Worm (Caenorhabditis elegans) whole organism, midembryonic: ENCODE measurements around the gene rpl-37.
A peak's percentile ranks its signal among the peaks of the same experiment; 100 is the strongest.

Experiments
- T22C8.4 ChIP-seq: fragments of 200-800 bp; sonication (Bioruptor generic); IDR thresholded peaks from 2 replicates; pipeline ENCODE4 v1.3.6; 2022; ENCODE audit warnings: missing genetic modification characterization, missing compliant biosample characterization
- cog-1 ChIP-seq: sonication (generic microtip); optimal IDR thresholded peaks from 2 replicates; lab custom pipeline; 2016; ENCODE audit warnings: missing genetic modification characterization, missing compliant biosample characterization
- flt-1 ChIP-seq: fragments of 200-800 bp; sonication (Bioruptor generic); IDR thresholded peaks from 2 replicates; pipeline ENCODE4 v1.3.6; 2022; ENCODE audit warnings: missing genetic modification characterization, missing compliant biosample characterization
- klf-2 ChIP-seq: fragments of 200-800 bp; sonication (Bioruptor generic); conservative IDR thresholded peaks from 2 replicates; pipeline ENCODE4 v1.3.6; 2022; ENCODE audit warnings: missing genetic modification reagents, missing genetic modification characterization, missing compliant biosample characterization
- med-1 ChIP-seq: sonication (generic microtip); optimal IDR thresholded peaks from 2 replicates; lab custom pipeline; 2017; ENCODE audit warnings: missing genetic modification characterization, mild to moderate bottlenecking, missing compliant biosample characterization, antibody characterized with exemption, missing genetic modification reagents; ENCODE audit not compliant: insufficient read depth
- ref-1 ChIP-seq: fragments of 200-800 bp; sonication (Bioruptor generic); conservative IDR thresholded peaks from 2 replicates; pipeline ENCODE4 v1.3.6; 2022; ENCODE audit warnings: missing genetic modification reagents, missing genetic modification characterization, missing compliant biosample characterization
- tab-1 ChIP-seq: fragments of 200-800 bp; sonication (Bioruptor generic); IDR thresholded peaks from 2 replicates; pipeline ENCODE4 v1.3.6; 2022; ENCODE audit warnings: missing genetic modification characterization, missing compliant biosample characterization
- ztf-23 ChIP-seq: fragments of 200-800 bp; sonication (Bioruptor generic); IDR thresholded peaks from 2 replicates; pipeline ENCODE4 v1.3.6; 2022; ENCODE audit warnings: missing genetic modification reagents, missing genetic modification characterization, missing compliant biosample characterization
- ztf-29 ChIP-seq: fragments of 200-800 bp; sonication (Bioruptor generic); IDR thresholded peaks from 2 replicates; pipeline ENCODE4 v1.3.6; 2022; ENCODE audit warnings: missing genetic modification reagents, missing genetic modification characterization, missing compliant biosample characterization

Gene rpl-37

DNA sequence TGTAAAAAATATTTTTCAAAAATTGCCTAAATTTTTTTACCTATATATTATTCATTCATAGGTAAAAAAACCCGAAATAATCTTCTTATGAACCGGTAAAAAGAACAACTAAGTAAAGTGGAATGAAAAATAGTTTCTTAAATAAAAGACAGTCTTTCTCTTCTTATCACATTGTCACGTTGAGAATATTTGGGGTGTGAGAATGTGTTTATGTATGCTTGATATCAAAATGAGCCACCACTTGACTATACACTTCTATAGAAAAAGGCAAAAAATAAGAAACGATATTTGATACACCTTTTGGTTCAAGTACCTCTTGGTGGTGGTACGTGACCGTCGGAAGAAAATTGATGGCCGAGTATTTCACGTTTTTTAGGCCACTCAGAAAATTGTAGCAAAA is 8.9 kb upstream of the rpl-37 start, which contains the start of gene hmit-1.3:
Gene hmit-1.3, minus strand, starts transcription at position 103 of the 400 bp plus-strand sequence.
- no peak for TF ChIP-seq tab-1 (GFP tag; lab: Robert Waterston, UW)
- no peak for TF ChIP-seq cog-1 (tag; lab: Kevin White, UChicago)
- no peak for TF ChIP-seq ztf-23 (GFP tag; lab: Robert Waterston, UW)
- TF ChIP-seq ztf-29, result no peak
- no peak for TF ChIP-seq klf-2 (GFP tag; lab: Robert Waterston, UW)
- no peak for TF ChIP-seq med-1 (GFP tag; lab: Kevin White, UChicago)
- no peak for TF ChIP-seq ref-1 (GFP tag; lab: Robert Waterston, UW)
- TF ChIP-seq flt-1 (GFP tag; lab: Robert Waterston, UW), result no peak
- TF ChIP-seq T22C8.4 (GFP tag; lab: Robert Waterston, UW), result no peak

DNA sequence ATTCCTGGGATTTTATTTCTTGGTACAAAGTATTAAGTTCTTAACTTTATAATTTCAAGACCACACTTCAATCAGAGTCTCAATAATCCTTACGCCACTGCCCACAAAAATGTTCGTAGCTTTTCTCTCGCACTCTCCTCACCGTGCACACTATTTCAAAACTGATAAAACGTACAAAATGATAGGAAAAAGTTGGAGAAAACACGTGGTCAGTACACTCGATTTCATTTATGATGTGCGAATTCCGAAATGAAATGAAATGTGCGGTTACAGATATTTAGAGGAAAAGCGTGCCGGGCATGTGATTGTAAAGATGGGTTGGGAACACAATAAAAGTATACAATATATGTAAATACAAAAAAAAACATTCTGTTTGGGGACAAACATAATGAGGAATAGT is 8.0 kb upstream of the rpl-37 start:
- TF ChIP-seq tab-1 (GFP tag; lab: Robert Waterston, UW) (no peak), ztf-29 (no peak)

ce11 chrIII:3523363-3523762 is 5.1 kb upstream of the rpl-37 start:
- TF ChIP-seq ztf-23 (GFP tag; lab: Robert Waterston, UW), result no peak
- no peak for TF ChIP-seq tab-1 (GFP tag; lab: Robert Waterston, UW)
- no peak for TF ChIP-seq cog-1 (tag; lab: Kevin White, UChicago)
- no peak for TF ChIP-seq ztf-29
- no peak for TF ChIP-seq flt-1 (GFP tag; lab: Robert Waterston, UW)
- no peak for TF ChIP-seq ref-1 (GFP tag; lab: Robert Waterston, UW)
- no peak for TF ChIP-seq klf-2 (GFP tag; lab: Robert Waterston, UW)
- no peak for TF ChIP-seq med-1 (GFP tag; lab: Kevin White, UChicago)

- TF ChIP-seq cog-1 (tag; lab: Kevin White, UChicago), result no peak
- TF ChIP-seq ztf-29, result no peak
- no peak for TF ChIP-seq ztf-23 (GFP tag; lab: Robert Waterston, UW)
- no peak for TF ChIP-seq med-1 (GFP tag; lab: Kevin White, UChicago)
- no peak for TF ChIP-seq ref-1 (GFP tag; lab: Robert Waterston, UW)
- no peak for TF ChIP-seq tab-1 (GFP tag; lab: Robert Waterston, UW)
- no peak for TF ChIP-seq flt-1 (GFP tag; lab: Robert Waterston, UW)
- TF ChIP-seq T22C8.4 (GFP tag; lab: Robert Waterston, UW), result no peak
- TF ChIP-seq klf-2 (GFP tag; lab: Robert Waterston, UW), result no peak
These were observed 1.3 kb downstream of the rpl-37 start, which contains the start of gene pitp-1 for ce11 chrIII:3529744-3530208. Gene pitp-1, minus strand, starts transcription at chrIII:3529794.

ce11 chrIII:3532035-3532434 is 3.6 kb downstream of the rpl-37 start:
- TF ChIP-seq klf-2 (GFP tag; lab: Robert Waterston, UW) (no peak), cog-1 (tag; lab: Kevin White, UChicago) (peak; percentile 18), tab-1 (GFP tag; lab: Robert Waterston, UW) (no peak), T22C8.4 (GFP tag; lab: Robert Waterston, UW) (peak; percentile 18; the same call in 1 of the 2 replicates), ztf-29 (no peak), ztf-23 (GFP tag; lab: Robert Waterston, UW) (no peak), med-1 (GFP tag; lab: Kevin White, UChicago) (no peak), ref-1 (GFP tag; lab: Robert Waterston, UW) (no peak), flt-1 (GFP tag; lab: Robert Waterston, UW) (0 out of 2 replicates have a peak, but pooled peaks have one; percentile 50)

ce11 chrIII:3534185-3534584 is 5.7 kb downstream of the rpl-37 start:
- TF ChIP-seq ref-1 (GFP tag; lab: Robert Waterston, UW) (no peak), tab-1 (GFP tag; lab: Robert Waterston, UW) (no peak), ztf-29 (no peak), cog-1 (tag; lab: Kevin White, UChicago) (no peak), klf-2 (GFP tag; lab: Robert Waterston, UW) (no peak), med-1 (GFP tag; lab: Kevin White, UChicago) (no peak), ztf-23 (GFP tag; lab: Robert Waterston, UW) (no peak), T22C8.4 (GFP tag; lab: Robert Waterston, UW) (no peak), flt-1 (GFP tag; lab: Robert Waterston, UW) (no peak)

ce11 chrIII:3537401-3537800 is 9.0 kb downstream of the rpl-37 start, which contains the start of gene cfap-20:
Gene cfap-20, minus strand, starts transcription at chrIII:3537501.
- TF ChIP-seq ztf-29 (no peak), med-1 (GFP tag; lab: Kevin White, UChicago) (no peak), flt-1 (GFP tag; lab: Robert Waterston, UW) (0 out of 2 replicates have a peak, but pooled peaks have one; percentile 6), T22C8.4 (GFP tag; lab: Robert Waterston, UW) (no peak)

ce11 chrIII:3539499-3539898 is 11.1 kb downstream of the rpl-37 start:
- no peak for TF ChIP-seq T22C8.4 (GFP tag; lab: Robert Waterston, UW)

- TF ChIP-seq T22C8.4 (GFP tag; lab: Robert Waterston, UW), result no peak
- TF ChIP-seq ztf-29, result 0 out of 2 replicates have a peak, but pooled peaks have one; percentile 24
These were observed 12.0 kb downstream of the rpl-37 start for ce11 chrIII:3540424-3540823.

ce11 chrIII:3541093-3541492 is 12.7 kb downstream of the rpl-37 start:
- no peak for TF ChIP-seq ref-1 (GFP tag; lab: Robert Waterston, UW)
- no peak for TF ChIP-seq flt-1 (GFP tag; lab: Robert Waterston, UW)
- no peak for TF ChIP-seq cog-1 (tag; lab: Kevin White, UChicago)
- TF ChIP-seq T22C8.4 (GFP tag; lab: Robert Waterston, UW), result no peak
- TF ChIP-seq ztf-29, result no peak
- no peak for TF ChIP-seq klf-2 (GFP tag; lab: Robert Waterston, UW)
- no peak for TF ChIP-seq med-1 (GFP tag; lab: Kevin White, UChicago)
